Fruit fly (Drosophila melanogaster) Kc167 (cell line): ENCODE results near the gene p38a.

Source experiments
- insv ChIP-seq: fragments of >200 bp; optimal IDR thresholded peaks from 3 replicates; lab custom pipeline; 2018; ENCODE audit warnings: missing external identifiers
- psq ChIP-seq: fragments of >200 bp; optimal IDR thresholded peaks from 2 replicates; lab custom pipeline; 2017; ENCODE audit warnings: missing external identifiers

- TF ChIP-seq insv (no peak), psq (lab: Kevin White, UChicago) (no peak)
Observed at dm6 chr3R:24116972-24117371, 35.1 kb downstream of the p38a start.
